Worm (Caenorhabditis elegans) whole organism, L3 larva: ENCODE measurements around the gene F49F1.10.
"Not testable (repeated sequence)": the region's sequence is repeated elsewhere in the genome, so short reads cannot be mapped to it uniquely, and the experiment has no call there.

Source experiments
- ama-1 ChIP-seq: fragments of 150-350 bp; optimal IDR thresholded peaks from 2 replicates; lab custom pipeline; 2018
- ceh-82 ChIP-seq: fragments of 150-350 bp; optimal IDR thresholded peaks from 2 replicates; lab custom pipeline; 2014; ENCODE audit warnings: missing biosample characterization, missing genetic modification characterization
- daf-12 ChIP-seq: fragments of 150-350 bp; optimal IDR thresholded peaks from 2 replicates; lab custom pipeline; 2014; ENCODE audit warnings: missing biosample characterization, missing genetic modification reagents, missing genetic modification characterization
- egl-27 ChIP-seq: sonication (generic microtip); optimal IDR thresholded peaks from 4 replicates; lab custom pipeline; 2017; ENCODE audit warnings: missing biosample characterization, missing genetic modification reagents, missing genetic modification characterization
- eor-1 ChIP-seq, 2 experiments: fragments of 150-350 bp; optimal IDR thresholded peaks; 2 replicates each; lab custom pipeline; 2014 to 2018; ENCODE audit warnings: missing biosample characterization in 2 of 2, missing genetic modification characterization in 2 of 2
- fkh-10 ChIP-seq: sonication (generic microtip); optimal IDR thresholded peaks from 2 replicates; lab custom pipeline; 2017; ENCODE audit warnings: missing biosample characterization, missing genetic modification reagents, missing genetic modification characterization
- lin-39 ChIP-seq: fragments of 150-350 bp; optimal IDR thresholded peaks from 2 replicates; lab custom pipeline; 2018; ENCODE audit warnings: missing biosample characterization, missing genetic modification reagents, missing genetic modification characterization
- nfya-1 ChIP-seq: sonication (generic microtip); optimal IDR thresholded peaks from 2 replicates; lab custom pipeline; 2017; ENCODE audit warnings: missing genetic modification characterization, mild to moderate bottlenecking, missing compliant biosample characterization, antibody characterized with exemption, moderate library complexity; ENCODE audit not compliant: insufficient read depth
- nhr-28 ChIP-seq: fragments of 150-350 bp; optimal IDR thresholded peaks from 2 replicates; lab custom pipeline; 2014; ENCODE audit warnings: missing biosample characterization, missing genetic modification characterization
- zag-1 ChIP-seq: fragments of 150-350 bp; optimal IDR thresholded peaks from 2 replicates; lab custom pipeline; 2014; ENCODE audit warnings: missing biosample characterization, missing genetic modification characterization
- ztf-11 ChIP-seq: fragments of 150-350 bp; optimal IDR thresholded peaks from 2 replicates; lab custom pipeline; 2014; ENCODE audit warnings: missing biosample characterization, missing genetic modification characterization

DNA sequence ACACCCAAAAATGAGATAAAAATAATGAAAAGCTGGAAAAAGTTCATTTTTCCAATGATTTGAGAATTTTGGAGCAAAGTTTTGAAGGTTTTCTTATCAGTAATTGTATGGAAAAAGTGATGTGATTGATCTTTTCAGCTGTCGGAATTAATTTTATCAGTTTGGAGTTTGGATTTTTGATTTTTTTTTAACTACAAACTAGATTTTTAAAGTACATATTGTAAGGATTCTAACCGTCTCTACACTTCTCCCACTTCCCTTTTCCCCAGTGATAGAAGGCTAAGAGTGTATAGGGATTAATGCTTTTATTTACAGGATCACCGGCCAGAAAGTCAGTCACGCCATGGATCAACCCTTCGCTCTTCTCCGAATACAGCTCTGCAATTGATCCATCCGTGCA lies 13.3 kb downstream of the F49F1.10 start, which contains the start of gene F49F1.7:
- not testable (repeated sequence) for TF ChIP-seq eor-1 (tag; optimal IDR thresholded peaks at IDR 0.05; lab: Kevin White, UChicago); lin-39 (tag; lab: Kevin White, UChicago); ceh-82 (tag; lab: Kevin White, UChicago); zag-1 (tag; lab: Kevin White, UChicago); egl-27; nfya-1 (tag; lab: Kevin White, UChicago); ztf-11 (tag; lab: Kevin White, UChicago); fkh-10 (GFP tag; lab: Kevin White, UChicago); nhr-28 (tag; lab: Kevin White, UChicago); daf-12 (tag; lab: Kevin White, UChicago); ama-1 (lab: Kevin White, UChicago)
